Worm (Caenorhabditis elegans) whole organism, L3 larva: ENCODE results near the gene rps-14.

Experiments used
- R02D3.7 ChIP-seq: fragments of 150-350 bp; optimal IDR thresholded peaks from 2 replicates; lab custom pipeline; 2014; ENCODE audit warnings: missing biosample characterization, missing genetic modification characterization
- aly-2 ChIP-seq: fragments of 150-350 bp; optimal IDR thresholded peaks from 2 replicates; lab custom pipeline; 2014; ENCODE audit warnings: missing biosample characterization, missing genetic modification characterization
- ceh-28 ChIP-seq: fragments of 150-350 bp; optimal IDR thresholded peaks from 2 replicates; lab custom pipeline; 2014; ENCODE audit warnings: missing biosample characterization, missing genetic modification reagents, missing genetic modification characterization
- ceh-82 ChIP-seq: fragments of 150-350 bp; optimal IDR thresholded peaks from 2 replicates; lab custom pipeline; 2014; ENCODE audit warnings: missing biosample characterization, missing genetic modification characterization
- ceh-9 ChIP-seq: sonication (generic microtip); optimal IDR thresholded peaks from 2 replicates; lab custom pipeline; 2018; ENCODE audit warnings: missing biosample characterization, missing genetic modification characterization
- daf-12 ChIP-seq: fragments of 150-350 bp; optimal IDR thresholded peaks from 2 replicates; lab custom pipeline; 2014; ENCODE audit warnings: missing biosample characterization, missing genetic modification reagents, missing genetic modification characterization
- egl-5 ChIP-seq: fragments of 150-350 bp; optimal IDR thresholded peaks from 2 replicates; lab custom pipeline; 2017; ENCODE audit warnings: missing biosample characterization, missing genetic modification reagents, missing genetic modification characterization, inconsistent platforms
- elt-1 ChIP-seq: fragments of 150-350 bp; optimal IDR thresholded peaks from 2 replicates; lab custom pipeline; 2014; ENCODE audit warnings: missing biosample characterization, missing genetic modification characterization
- elt-2 ChIP-seq: sonication (generic microtip); optimal IDR thresholded peaks from 2 replicates; lab custom pipeline; 2016; ENCODE audit warnings: missing genetic modification reagents, mild to moderate bottlenecking, missing genetic modification characterization, missing compliant biosample characterization
- elt-3 ChIP-seq, 3 experiments: fragments of 150-350 bp in 1 of 3; sonication (generic microtip) in 2 of 3; optimal IDR thresholded peaks; 2 replicates in 2 of 3; 4 replicates in 1 of 3; lab custom pipeline; 2014 to 2017; ENCODE audit warnings: missing biosample characterization in 3 of 3, missing genetic modification characterization in 3 of 3
- eor-1 ChIP-seq, 2 experiments: fragments of 150-350 bp; optimal IDR thresholded peaks; 2 replicates each; lab custom pipeline; 2014 to 2018; ENCODE audit warnings: missing biosample characterization in 2 of 2, missing genetic modification characterization in 2 of 2
- fkh-10 ChIP-seq: sonication (generic microtip); optimal IDR thresholded peaks from 2 replicates; lab custom pipeline; 2017; ENCODE audit warnings: missing biosample characterization, missing genetic modification reagents, missing genetic modification characterization
- fos-1 ChIP-seq: fragments of 150-350 bp; optimal IDR thresholded peaks from 2 replicates; lab custom pipeline; 2014; ENCODE audit warnings: missing biosample characterization, missing genetic modification characterization
- jun-1 ChIP-seq: fragments of 150-350 bp; optimal IDR thresholded peaks from 2 replicates; lab custom pipeline; 2014; ENCODE audit warnings: missing biosample characterization, missing genetic modification reagents, missing genetic modification characterization
- lin-15B ChIP-seq: fragments of 150-350 bp; optimal IDR thresholded peaks from 2 replicates; lab custom pipeline; 2014; ENCODE audit warnings: missing biosample characterization, missing genetic modification characterization
- lin-39 ChIP-seq: fragments of 150-350 bp; optimal IDR thresholded peaks from 2 replicates; lab custom pipeline; 2018; ENCODE audit warnings: missing biosample characterization, missing genetic modification reagents, missing genetic modification characterization
- mml-1 ChIP-seq: fragments of 150-350 bp; sonication (generic microtip); optimal IDR thresholded peaks from 3 replicates; lab custom pipeline; 2014; ENCODE audit warnings: missing biosample characterization, missing genetic modification characterization
- nfya-1 ChIP-seq: sonication (generic microtip); optimal IDR thresholded peaks from 2 replicates; lab custom pipeline; 2017; ENCODE audit warnings: missing genetic modification characterization, mild to moderate bottlenecking, missing compliant biosample characterization, antibody characterized with exemption, moderate library complexity; ENCODE audit not compliant: insufficient read depth
- nhr-11 ChIP-seq: fragments of 150-350 bp; optimal IDR thresholded peaks from 2 replicates; lab custom pipeline; 2014; ENCODE audit warnings: missing biosample characterization, missing genetic modification characterization
- nhr-12 ChIP-seq: fragments of 150-350 bp; optimal IDR thresholded peaks from 2 replicates; lab custom pipeline; 2014; ENCODE audit warnings: missing biosample characterization, missing genetic modification characterization
- nhr-23 ChIP-seq: fragments of 150-350 bp; optimal IDR thresholded peaks from 2 replicates; lab custom pipeline; 2014; ENCODE audit warnings: missing biosample characterization, missing genetic modification reagents, missing genetic modification characterization
- nhr-237 ChIP-seq: fragments of 150-350 bp; optimal IDR thresholded peaks from 2 replicates; lab custom pipeline; 2014; ENCODE audit warnings: missing biosample characterization, missing genetic modification characterization
- nhr-25 ChIP-seq: sonication (generic microtip); optimal IDR thresholded peaks from 2 replicates; lab custom pipeline; 2017; ENCODE audit warnings: missing biosample characterization, missing genetic modification characterization
- nhr-28 ChIP-seq: fragments of 150-350 bp; optimal IDR thresholded peaks from 2 replicates; lab custom pipeline; 2014; ENCODE audit warnings: missing biosample characterization, missing genetic modification characterization
- nhr-43 ChIP-seq: sonication (generic microtip); optimal IDR thresholded peaks from 2 replicates; lab custom pipeline; 2016; ENCODE audit warnings: mild to moderate bottlenecking, missing genetic modification characterization, missing compliant biosample characterization; ENCODE audit not compliant: poor library complexity, severe bottlenecking
- nhr-67 ChIP-seq: fragments of 150-350 bp; optimal IDR thresholded peaks from 2 replicates; lab custom pipeline; 2014; ENCODE audit warnings: missing biosample characterization, missing genetic modification characterization
- nhr-76 ChIP-seq: fragments of 150-350 bp; sonication (generic microtip); optimal IDR thresholded peaks from 5 replicates; lab custom pipeline; 2014; ENCODE audit warnings: missing biosample characterization, missing genetic modification characterization
- pha-4 ChIP-seq: fragments of 150-350 bp; optimal IDR thresholded peaks from 2 replicates; lab custom pipeline; 2014; ENCODE audit warnings: missing biosample characterization, missing genetic modification reagents, missing genetic modification characterization
- pqm-1 ChIP-seq: fragments of 150-350 bp; optimal IDR thresholded peaks from 2 replicates; lab custom pipeline; 2017; ENCODE audit warnings: missing biosample characterization, missing genetic modification characterization, inconsistent platforms
- sea-2 ChIP-seq: fragments of 150-350 bp; sonication (generic microtip); optimal IDR thresholded peaks from 4 replicates; lab custom pipeline; 2014; ENCODE audit warnings: missing biosample characterization, missing genetic modification reagents, missing genetic modification characterization
- skn-1 ChIP-seq: fragments of 150-350 bp; optimal IDR thresholded peaks from 2 replicates; lab custom pipeline; 2014; ENCODE audit warnings: missing biosample characterization, missing genetic modification characterization
- snpc-4 ChIP-seq: fragments of 150-350 bp; optimal IDR thresholded peaks from 2 replicates; lab custom pipeline; 2014; ENCODE audit warnings: missing biosample characterization, missing genetic modification characterization
- tbx-2 ChIP-seq: sonication (generic microtip); optimal IDR thresholded peaks from 2 replicates; lab custom pipeline; 2016; ENCODE audit warnings: mild to moderate bottlenecking, missing genetic modification characterization, missing compliant biosample characterization
- unc-62 ChIP-seq: fragments of 150-350 bp; sonication (generic microtip); optimal IDR thresholded peaks from 4 replicates; lab custom pipeline; 2014; ENCODE audit warnings: missing biosample characterization, missing genetic modification reagents, missing genetic modification characterization
- zag-1 ChIP-seq: fragments of 150-350 bp; optimal IDR thresholded peaks from 2 replicates; lab custom pipeline; 2014; ENCODE audit warnings: missing biosample characterization, missing genetic modification characterization
- ztf-11 ChIP-seq: fragments of 150-350 bp; optimal IDR thresholded peaks from 2 replicates; lab custom pipeline; 2014; ENCODE audit warnings: missing biosample characterization, missing genetic modification characterization
- ztf-4 ChIP-seq: fragments of 150-350 bp; optimal IDR thresholded peaks from 2 replicates; lab custom pipeline; 2014; ENCODE audit warnings: missing biosample characterization, missing genetic modification characterization

rps-14 gene

DNA sequence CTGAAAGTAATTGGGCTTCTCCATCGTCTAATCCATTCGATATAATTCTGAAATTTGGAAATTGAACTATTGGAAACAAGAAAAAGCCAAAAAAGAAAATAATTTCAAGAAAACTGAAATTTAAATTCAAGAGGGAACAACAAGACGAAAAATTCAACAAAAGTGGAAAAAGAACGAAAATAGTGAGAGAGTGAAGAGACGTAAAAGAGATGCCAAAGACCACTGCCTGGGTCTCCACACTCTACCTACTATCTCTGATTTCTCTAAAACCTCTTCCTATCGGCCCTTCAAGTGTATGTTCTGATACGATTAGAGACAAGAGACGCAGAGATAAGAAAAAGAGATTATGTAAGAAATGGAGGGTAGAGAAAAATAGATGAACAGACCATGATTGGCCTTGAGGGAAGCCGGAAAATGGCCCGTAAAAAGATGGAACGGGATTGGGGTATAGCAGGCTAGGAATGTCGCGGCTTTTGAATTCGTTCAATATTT lies 25.6 kb downstream of the rps-14 start, which contains the start of gene ogt-1 (continued):
- TF ChIP-seq skn-1 (peak; percentile 63), sea-2 (GFP tag; lab: Kevin White, UChicago) (no peak), lin-39 (no peak)

DNA sequence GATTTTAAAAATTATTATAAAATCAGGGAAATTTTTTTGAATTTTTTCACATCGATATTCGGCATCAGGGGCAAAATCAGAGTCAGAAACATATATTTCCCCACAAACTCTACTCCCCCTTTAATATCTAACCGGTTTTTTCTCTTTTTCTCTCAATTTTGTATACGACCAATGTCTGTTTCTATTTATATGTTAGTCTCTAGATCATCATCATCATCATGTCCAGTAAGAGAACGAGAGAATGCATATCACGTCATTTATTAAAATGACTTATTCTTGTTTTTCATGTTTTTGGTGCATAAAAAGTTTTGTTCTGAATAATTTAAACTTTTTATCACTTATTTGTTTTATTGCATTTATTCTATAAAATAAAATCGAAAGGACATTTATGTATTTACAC lies 26.8 kb downstream of the rps-14 start:
- TF ChIP-seq pha-4 (tag; lab: Kevin White, UChicago) = no peak
- TF ChIP-seq nhr-23 (tag; lab: Kevin White, UChicago) = peak; percentile 37

DNA sequence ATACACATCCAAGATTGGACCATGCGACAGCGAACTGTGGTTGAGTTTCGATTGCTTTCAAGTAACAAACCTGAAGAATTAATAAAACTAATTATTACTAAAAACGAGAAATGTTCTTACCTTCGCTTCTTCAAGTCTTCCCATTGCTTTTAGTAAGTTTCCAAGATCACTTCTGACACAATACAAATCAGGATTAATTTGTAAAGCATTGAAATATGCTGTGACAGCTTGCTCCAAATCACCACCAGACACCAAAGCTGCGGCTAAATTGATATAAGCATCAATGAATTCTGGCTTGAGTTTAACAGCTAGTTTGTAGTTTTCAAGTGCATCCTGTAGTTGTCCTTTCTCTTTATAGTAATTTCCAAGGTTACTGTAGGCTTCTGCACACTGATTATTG lies 29.2 kb downstream of the rps-14 start:
- TF ChIP-seq tbx-2 (tag; lab: Kevin White, UChicago) (no peak), unc-62 (GFP tag; lab: Kevin White, UChicago) (no peak), nfya-1 (tag; lab: Kevin White, UChicago) (no peak), nhr-12 (tag; lab: Kevin White, UChicago) (no peak), lin-15B (tag; lab: Kevin White, UChicago) (no peak), nhr-43 (no peak), nhr-28 (no peak), ztf-4 (tag; lab: Kevin White, UChicago) (no peak), aly-2 (tag; lab: Kevin White, UChicago) (no peak), snpc-4 (tag; lab: Kevin White, UChicago) (no peak), skn-1 (no peak), nhr-11 (tag; lab: Kevin White, UChicago) (no peak), jun-1 (no peak)

DNA sequence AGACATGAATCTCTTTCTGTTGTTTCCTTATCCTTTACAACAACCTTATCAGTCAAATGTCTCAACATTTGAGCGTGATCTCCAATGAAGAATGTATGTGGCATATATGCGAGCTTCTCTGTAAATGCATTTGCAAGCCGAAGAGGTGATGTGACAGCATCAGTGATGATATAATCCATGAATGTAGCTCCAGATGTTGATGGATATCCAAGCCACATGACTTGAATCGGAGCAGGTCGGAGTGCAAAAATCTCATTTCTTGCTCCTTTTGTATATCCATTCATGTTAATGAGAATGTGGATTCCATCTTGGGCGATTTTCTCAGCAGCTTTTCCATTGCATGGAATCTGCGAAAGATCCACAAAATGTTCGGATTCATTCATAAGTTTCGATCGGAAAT lies 31.2 kb downstream of the rps-14 start:
- TF ChIP-seq daf-12 = no peak
- no peak for TF ChIP-seq lin-15B (tag; lab: Kevin White, UChicago)
- no peak for TF ChIP-seq egl-5 (tag; lab: Kevin White, UChicago)
- no peak for TF ChIP-seq nhr-25 (tag; lab: Kevin White, UChicago)
- TF ChIP-seq fos-1 (tag; lab: Kevin White, UChicago) = no peak
- TF ChIP-seq pqm-1 (tag; lab: Kevin White, UChicago) = no peak
- TF ChIP-seq sea-2 (GFP tag; lab: Kevin White, UChicago) = no peak
- no peak for TF ChIP-seq ceh-28
- no peak for TF ChIP-seq nhr-43
- TF ChIP-seq zag-1 (tag; lab: Kevin White, UChicago) = no peak
- no peak for TF ChIP-seq ztf-4 (tag; lab: Kevin White, UChicago)
- TF ChIP-seq nhr-67 = no peak
- TF ChIP-seq ztf-11 (tag; lab: Kevin White, UChicago) = no peak
- no peak for TF ChIP-seq elt-2 (tag; lab: Kevin White, UChicago)
- TF ChIP-seq snpc-4 (tag; lab: Kevin White, UChicago) = no peak
- TF ChIP-seq elt-1 (tag; lab: Kevin White, UChicago) = no peak
- no peak for TF ChIP-seq nhr-237 (tag; lab: Kevin White, UChicago)
- TF ChIP-seq nhr-28 = no peak

DNA sequence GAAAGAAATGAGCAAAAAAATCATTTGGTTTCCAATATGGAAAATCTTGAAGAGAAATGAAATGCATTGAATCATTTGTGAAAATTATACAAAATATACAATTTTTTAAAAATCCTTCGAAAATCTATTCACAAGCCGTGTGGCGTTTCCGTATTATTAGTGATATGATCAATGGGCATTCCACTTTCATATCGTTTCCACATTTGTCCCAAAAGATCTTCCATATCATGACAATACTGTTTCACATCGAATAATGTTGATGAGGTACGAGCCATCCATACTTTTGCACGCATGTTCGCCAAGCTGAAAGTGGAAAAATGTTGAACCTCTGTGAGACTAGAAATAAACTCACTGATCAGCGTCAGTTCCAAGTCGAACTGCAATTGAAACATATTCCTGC lies 33.0 kb downstream of the rps-14 start:
- no peak for TF ChIP-seq egl-5 (tag; lab: Kevin White, UChicago)
- TF ChIP-seq tbx-2 (tag; lab: Kevin White, UChicago) = no peak
- no peak for TF ChIP-seq elt-3 (tag; optimal IDR thresholded peaks at IDR 0.05; lab: Kevin White, UChicago)
- no peak for TF ChIP-seq zag-1 (tag; lab: Kevin White, UChicago)
- TF ChIP-seq ceh-28 = no peak
- TF ChIP-seq ceh-82 (tag; lab: Kevin White, UChicago) = no peak
- TF ChIP-seq pqm-1 (tag; lab: Kevin White, UChicago) = no peak
- TF ChIP-seq ceh-9 (tag; lab: Kevin White, UChicago) = no peak
- no peak for TF ChIP-seq elt-2 (tag; lab: Kevin White, UChicago)
- TF ChIP-seq nhr-76 (tag; lab: Kevin White, UChicago) = no peak
- TF ChIP-seq fkh-10 (GFP tag; lab: Kevin White, UChicago) = no peak
- TF ChIP-seq R02D3.7 (tag; lab: Kevin White, UChicago) = no peak
- no peak for TF ChIP-seq mml-1 (tag; lab: Kevin White, UChicago)
- TF ChIP-seq nhr-67 = no peak
- no peak for TF ChIP-seq elt-1 (tag; lab: Kevin White, UChicago)
- TF ChIP-seq eor-1 (tag; optimal IDR thresholded peaks at IDR 0.05; lab: Kevin White, UChicago) = no peak
